Worm (Caenorhabditis elegans) whole organism, young adult: ENCODE results near the gene tsp-1.

Experiments used
- ekl-4 ChIP-seq: fragments of 200-800 bp; sonication (Bioruptor generic); IDR thresholded peaks from 2 replicates; pipeline ENCODE4 v1.3.6; 2022; ENCODE audit warnings: missing genetic modification reagents, missing genetic modification characterization, missing compliant biosample characterization
- snpc-4 ChIP-seq, 5 experiments: fragments of 150-350 bp in 1 of 5; sonication (generic microtip) in 4 of 5; optimal IDR thresholded peaks; 2 replicates each; lab custom pipeline; 2014 to 2018; ENCODE audit warnings: missing genetic modification characterization in 5 of 5, missing biosample characterization in 3 of 5, antibody characterized with exemption in 2 of 5, mild to moderate bottlenecking in 2 of 5, missing compliant biosample characterization in 2 of 5, missing genotype in 2 of 5, moderate library complexity in 2 of 5, missing genetic modification reagents in 1 of 5
- ztf-3 ChIP-seq: fragments of 200-800 bp; sonication (Bioruptor generic); optimal IDR thresholded peaks from 2 replicates; lab custom pipeline; 2018; ENCODE audit warnings: mild to moderate bottlenecking, missing genetic modification characterization, missing compliant biosample characterization

DNA sequence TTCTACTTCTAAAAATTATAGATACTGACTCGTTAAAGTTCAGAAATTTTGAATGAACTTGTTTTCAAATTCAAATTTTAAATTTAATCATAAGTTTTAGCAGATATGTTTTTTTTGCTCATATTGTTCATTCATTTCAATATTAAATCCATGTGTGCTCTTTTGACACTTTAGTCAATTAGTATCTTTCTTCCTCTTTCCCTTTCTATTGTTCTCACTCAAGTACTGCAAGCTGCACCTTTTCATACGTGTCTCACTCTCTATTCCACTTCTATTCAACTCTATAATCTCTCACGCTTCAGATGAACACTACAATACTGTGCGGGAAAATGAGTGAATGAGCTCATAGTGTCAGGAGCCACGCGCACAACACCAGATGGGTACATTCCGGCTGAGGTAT, 21.3 kb downstream of the tsp-1 start, which contains the start of gene C30A5.16:
- no peak for TF ChIP-seq snpc-4 (GFP tag; optimal IDR thresholded peaks at IDR 0.05; lab: Kevin White, UChicago)
- TF ChIP-seq snpc-4 (tag; optimal IDR thresholded peaks at IDR 0.05; lab: Kevin White, UChicago): no peak
- TF ChIP-seq ztf-3: no peak
- TF ChIP-seq ekl-4 (GFP tag; lab: Robert Waterston, UW): no peak
